Worm (Caenorhabditis elegans): ENCODE measurements around the gene glt-6.
A peak's percentile ranks its signal among the peaks of the same experiment; 100 is the strongest.

Gene glt-6

DNA sequence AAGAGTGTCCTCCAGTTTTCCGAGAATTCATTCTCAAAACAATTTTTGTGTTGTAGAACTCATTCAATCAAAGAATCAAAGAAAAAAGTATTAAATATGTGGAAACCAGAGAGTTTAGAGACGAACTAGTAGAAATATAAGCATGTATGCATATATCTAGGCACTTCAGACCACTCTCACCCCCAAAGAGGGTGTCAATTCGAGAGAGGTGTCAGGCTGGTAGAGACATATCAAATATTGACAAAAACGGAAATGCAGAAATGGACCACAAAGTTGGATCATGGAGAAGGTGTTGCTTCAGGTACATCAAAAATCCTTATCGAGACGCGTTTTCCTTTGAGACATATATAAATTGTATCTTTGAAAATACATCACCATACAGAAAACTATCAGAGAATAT, 20.3 kb downstream of the glt-6 start:
- TF ChIP-seq aly-2 (tag; optimal IDR thresholded peaks at IDR 0.05) (no peak), skn-1 (tag; optimal IDR thresholded peaks at IDR 0.05) (no peak), fos-1 (tag; optimal IDR thresholded peaks at IDR 0.05) (no peak), mml-1 (tag; optimal IDR thresholded peaks at IDR 0.05) (no peak), pha-4 (tag; optimal IDR thresholded peaks at IDR 0.05) (peak; percentile 27), nhr-76 (tag; optimal IDR thresholded peaks at IDR 0.05) (no peak), mdl-1 (tag; optimal IDR thresholded peaks at IDR 0.05) (no peak), nhr-11 (tag; optimal IDR thresholded peaks at IDR 0.05) (no peak)

DNA sequence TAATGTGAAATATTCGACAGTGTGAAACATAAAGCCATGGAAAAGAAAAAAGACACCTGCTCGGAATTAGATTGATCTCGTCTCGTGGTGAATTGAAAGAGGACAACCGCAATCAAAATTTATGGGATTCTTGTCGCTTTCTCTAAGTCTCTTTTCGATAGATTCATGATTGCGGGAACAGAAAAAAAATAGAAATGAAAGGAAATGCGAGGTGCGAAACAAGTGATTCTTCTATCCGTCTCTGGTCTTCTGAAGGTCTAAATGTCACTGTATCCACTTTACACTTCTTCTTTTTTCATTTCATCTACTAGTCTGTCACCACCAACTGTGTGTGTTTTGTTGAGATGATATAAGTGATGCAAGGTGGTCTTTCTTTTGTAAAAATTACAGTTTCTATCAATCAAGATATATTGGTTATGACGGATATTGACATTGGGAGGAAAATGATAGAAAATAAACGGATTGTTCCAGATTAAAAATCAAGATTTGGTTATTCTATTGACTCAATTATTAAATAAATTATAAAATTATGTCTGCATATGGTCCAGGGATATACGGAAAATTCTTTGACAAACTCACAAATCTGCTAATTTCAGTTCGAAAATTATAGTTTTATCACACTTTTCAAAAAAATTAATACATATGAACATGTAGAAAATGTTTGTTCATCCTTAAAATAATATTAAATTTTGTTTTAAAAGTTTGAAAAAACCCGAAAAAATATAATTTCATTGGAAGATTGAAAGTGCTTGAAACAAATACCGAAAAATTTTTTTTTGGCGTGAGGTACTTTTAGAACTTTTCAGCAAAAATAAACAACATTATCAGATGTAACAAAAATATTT, 27.0 kb downstream of the glt-6 start:
- TF ChIP-seq nhr-25 (tag; optimal IDR thresholded peaks at IDR 0.05), result peak; percentile 48
- peak; percentile 26 for TF ChIP-seq egl-5 (tag; optimal IDR thresholded peaks at IDR 0.05)
- no peak for TF ChIP-seq sea-2 (GFP tag; optimal IDR thresholded peaks at IDR 0.05)
- no peak for TF ChIP-seq nhr-76 (tag; optimal IDR thresholded peaks at IDR 0.05)
- TF ChIP-seq unc-39 (tag; optimal IDR thresholded peaks at IDR 0.05), result no peak
- no peak for TF ChIP-seq nhr-237 (tag; optimal IDR thresholded peaks at IDR 0.05)

DNA sequence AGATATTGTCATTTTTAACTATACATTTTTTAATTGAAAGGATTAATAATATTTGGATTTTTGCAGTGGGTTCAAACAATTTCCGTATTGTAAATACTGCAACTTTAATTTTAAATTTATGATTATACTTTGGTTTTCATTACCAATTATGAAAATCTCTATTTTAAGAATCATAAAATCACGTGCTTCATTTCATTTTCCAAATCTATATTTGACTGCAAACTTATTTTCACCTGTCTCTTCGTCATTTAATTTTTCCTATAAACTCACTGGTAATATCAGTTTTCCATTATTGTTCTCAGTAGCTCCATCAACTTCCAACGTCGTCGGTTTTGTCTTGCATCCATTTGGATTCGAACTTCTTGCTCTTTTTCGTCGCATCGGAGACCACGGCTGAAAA, 28.9 kb downstream of the glt-6 start, which contains the start of gene R05G6.1:
R05G6.1 (plus strand) TSS at position 301 of the 400 bp plus-strand sequence.
- TF ChIP-seq pqm-1 (tag; optimal IDR thresholded peaks at IDR 0.05) (no peak), zag-1 (tag; optimal IDR thresholded peaks at IDR 0.05) (no peak), nhr-23 (tag; optimal IDR thresholded peaks at IDR 0.05) (no peak)

DNA sequence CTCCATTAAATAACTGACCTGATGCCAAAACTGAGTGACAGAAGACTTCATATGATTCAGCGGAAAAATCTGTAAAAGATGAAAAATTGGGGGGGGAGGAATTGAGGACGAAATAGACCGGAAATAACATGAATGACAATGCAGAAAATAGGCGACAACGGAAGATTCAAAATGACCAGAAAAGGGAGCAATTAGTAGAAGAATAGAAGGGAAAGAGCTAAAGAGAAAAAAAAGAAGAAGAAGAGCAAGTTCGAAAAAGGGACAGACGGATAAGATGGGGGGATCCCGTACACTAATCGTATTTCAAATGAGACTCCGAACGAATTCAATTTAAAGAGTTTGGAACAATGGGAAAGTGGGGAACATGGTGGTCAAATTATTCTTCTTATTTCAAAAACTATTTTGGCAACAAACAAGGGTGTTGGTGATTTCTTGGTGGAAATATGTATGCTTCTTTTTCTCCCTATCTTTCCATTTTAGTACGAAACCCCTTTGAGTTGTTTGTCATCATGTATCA, 39.1 kb downstream of the glt-6 start, which contains the start of gene R05G6.10:
R05G6.10 (minus strand) TSS at position 51 of the 517 bp plus-strand sequence.
- TF ChIP-seq pha-4 (tag; optimal IDR thresholded peaks at IDR 0.05) (no peak), ztf-4 (tag; optimal IDR thresholded peaks at IDR 0.05) (no peak), tbx-2 (tag; optimal IDR thresholded peaks at IDR 0.05) (no peak), eor-1 (tag; optimal IDR thresholded peaks at IDR 0.05) (no peak), nhr-23 (tag; optimal IDR thresholded peaks at IDR 0.05) (no peak), elt-3 (tag; optimal IDR thresholded peaks at IDR 0.05) (no peak), unc-62 (GFP tag; optimal IDR thresholded peaks at IDR 0.05) (no peak), daf-12 (tag; optimal IDR thresholded peaks at IDR 0.05) (no peak), lin-39 (tag; optimal IDR thresholded peaks at IDR 0.05) (no peak), egl-27 (tag; optimal IDR thresholded peaks at IDR 0.05) (no peak), nhr-12 (tag; optimal IDR thresholded peaks at IDR 0.05) (no peak), zag-1 (tag; optimal IDR thresholded peaks at IDR 0.05) (no peak), nhr-67 (tag; optimal IDR thresholded peaks at IDR 0.05) (no peak), fkh-2 (tag; optimal IDR thresholded peaks at IDR 0.05) (no peak), fos-1 (tag; optimal IDR thresholded peaks at IDR 0.05) (no peak)

DNA sequence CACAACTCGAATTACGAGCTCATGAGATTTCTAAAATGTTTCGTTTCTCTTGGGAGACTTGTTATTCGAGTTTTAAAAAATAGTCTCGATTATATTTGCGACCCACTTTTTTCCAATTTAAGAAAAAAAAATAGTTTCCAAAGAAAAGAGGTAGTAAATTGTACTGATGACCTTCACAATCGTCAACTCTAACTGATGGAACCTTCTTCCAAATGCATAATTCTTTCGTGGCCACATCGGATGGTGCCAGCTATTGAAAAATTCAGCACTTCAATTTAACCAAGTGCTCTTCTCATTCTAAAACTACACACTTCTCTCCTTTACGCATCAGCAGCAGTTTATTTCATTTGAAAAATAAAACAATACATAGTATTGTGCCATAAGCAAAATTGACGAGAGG, 40.2 kb downstream of the glt-6 start:
- no peak for TF ChIP-seq ceh-16 (tag; optimal IDR thresholded peaks at IDR 0.05)

ce11 chrIV:7547843-7548578, 44.6 kb downstream of the glt-6 start, which contains the start of the genes cdd-2 and oef-1:
Gene cdd-2, minus strand, starts transcription at chrIV:7547893.
Gene oef-1, plus strand, starts transcription at chrIV:7548417.
- TF ChIP-seq egl-27 (tag; optimal IDR thresholded peaks at IDR 0.05) (no peak), elt-1 (tag; optimal IDR thresholded peaks at IDR 0.05) (no peak), lin-15B (tag; optimal IDR thresholded peaks at IDR 0.05) (no peak), nhr-23 (tag; optimal IDR thresholded peaks at IDR 0.05) (no peak), nhr-25 (tag; optimal IDR thresholded peaks at IDR 0.05) (no peak), mdl-1 (tag; optimal IDR thresholded peaks at IDR 0.05) (no peak), ceh-82 (tag; optimal IDR thresholded peaks at IDR 0.05) (no peak), ZK546.5 (tag; optimal IDR thresholded peaks at IDR 0.05) (no peak), nhr-11 (tag; optimal IDR thresholded peaks at IDR 0.05) (no peak), pqm-1 (tag; optimal IDR thresholded peaks at IDR 0.05) (no peak), nhr-67 (tag; optimal IDR thresholded peaks at IDR 0.05) (no peak)

Data from whole organism, L3 larva.